Worm (Caenorhabditis elegans) whole organism, young adult: ENCODE results near the gene szy-20.
A peak's percentile ranks its signal among the peaks of the same experiment; 100 is the strongest.

Experiments
- C17E4.6 ChIP-seq: fragments of 200-800 bp; sonication (Bioruptor generic); IDR thresholded peaks from 2 replicates; pipeline ENCODE4 v1.3.6; 2022; ENCODE audit warnings: missing genetic modification reagents, missing genetic modification characterization, missing compliant biosample characterization
- F22D6.2 ChIP-seq: sonication (generic microtip); optimal IDR thresholded peaks from 2 replicates; lab custom pipeline; 2016; ENCODE audit warnings: mild to moderate bottlenecking, missing genetic modification characterization, missing compliant biosample characterization
- F49E8.2 ChIP-seq: sonication (generic microtip); optimal IDR thresholded peaks from 3 replicates; lab custom pipeline; 2017; ENCODE audit warnings: missing genetic modification characterization, mild to moderate bottlenecking, missing compliant biosample characterization, antibody characterized with exemption, moderate library complexity; ENCODE audit not compliant: insufficient read depth
- F57A8.1 ChIP-seq: fragments of 200-800 bp; sonication (Bioruptor generic); optimal IDR thresholded peaks from 2 replicates; lab custom pipeline; 2018; ENCODE audit warnings: mild to moderate bottlenecking, missing genetic modification characterization, moderate library complexity, missing compliant biosample characterization
- K11D2.4 ChIP-seq: fragments of 200-800 bp; sonication (Bioruptor generic); IDR thresholded peaks from 2 replicates; pipeline ENCODE4 v1.3.6; 2022; ENCODE audit warnings: missing genetic modification reagents, missing genetic modification characterization, missing compliant biosample characterization
- T26A5.8 ChIP-seq: sonication (generic microtip); optimal IDR thresholded peaks from 2 replicates; lab custom pipeline; 2016; ENCODE audit warnings: missing genetic modification characterization, missing compliant biosample characterization
- Y79H2A.3 ChIP-seq: fragments of 200-800 bp; sonication (Bioruptor generic); conservative IDR thresholded peaks from 2 replicates; pipeline ENCODE4 v1.3.6; 2022; ENCODE audit warnings: missing genetic modification reagents, missing genetic modification characterization, missing compliant biosample characterization
- attf-5 ChIP-seq: fragments of 200-800 bp; sonication (Bioruptor generic); optimal IDR thresholded peaks from 2 replicates; lab custom pipeline; 2018; ENCODE audit warnings: mild to moderate bottlenecking, missing genetic modification characterization, missing compliant biosample characterization
- cebp-1 ChIP-seq, 2 experiments: fragments of 200-800 bp in 1 of 2; sonication (Bioruptor generic) in 1 of 2; sonication (generic microtip) in 1 of 2; IDR thresholded peaks in 1 of 2; optimal IDR thresholded peaks in 1 of 2; 2 replicates each; pipeline versions ENCODE4 v1.3.6 to Lab custom; 2017 to 2022; ENCODE audit warnings: missing compliant biosample characterization in 2 of 2, missing genetic modification characterization in 2 of 2, mild to moderate bottlenecking in 1 of 2, missing genetic modification reagents in 1 of 2, moderate library complexity in 1 of 2
- ceh-27 ChIP-seq: fragments of 200-800 bp; sonication (Bioruptor generic); optimal IDR thresholded peaks from 2 replicates; lab custom pipeline; 2018; ENCODE audit warnings: mild to moderate bottlenecking, missing genetic modification characterization, moderate library complexity, missing compliant biosample characterization
- chd-7 ChIP-seq: sonication (generic microtip); optimal IDR thresholded peaks from 2 replicates; lab custom pipeline; 2016; ENCODE audit warnings: mild to moderate bottlenecking, missing genetic modification characterization, moderate library complexity, missing compliant biosample characterization
- dpl-1 ChIP-seq: fragments of 150-350 bp; optimal IDR thresholded peaks from 2 replicates; lab custom pipeline; 2014; ENCODE audit warnings: missing biosample characterization, missing genetic modification reagents, missing genetic modification characterization
- egl-44 ChIP-seq: fragments of 200-800 bp; sonication (Bioruptor generic); IDR thresholded peaks from 2 replicates; pipeline ENCODE4 v1.3.6; 2022; ENCODE audit warnings: missing genetic modification reagents, missing genetic modification characterization, missing compliant biosample characterization
- ets-4 ChIP-seq: fragments of 200-800 bp; sonication (Bioruptor generic); optimal IDR thresholded peaks from 2 replicates; lab custom pipeline; 2018; ENCODE audit warnings: mild to moderate bottlenecking, missing genetic modification characterization, missing compliant biosample characterization
- gei-17 ChIP-seq: fragments of 200-800 bp; sonication (Bioruptor generic); optimal IDR thresholded peaks from 2 replicates; lab custom pipeline; 2018; ENCODE audit warnings: mild to moderate bottlenecking, missing genetic modification characterization, missing compliant biosample characterization
- him-1 ChIP-seq: sonication (generic microtip); optimal IDR thresholded peaks from 2 replicates; lab custom pipeline; 2016; ENCODE audit warnings: missing genotype, missing genetic modification reagents, missing genetic modification characterization, missing compliant biosample characterization
- let-607 ChIP-seq, 2 experiments: fragments of 200-800 bp in 1 of 2; sonication (Bioruptor generic) in 1 of 2; sonication (generic microtip) in 1 of 2; optimal IDR thresholded peaks; 2 replicates each; lab custom pipeline; 2016 to 2018; ENCODE audit warnings: mild to moderate bottlenecking in 2 of 2, missing compliant biosample characterization in 2 of 2, missing genetic modification characterization in 2 of 2, moderate library complexity in 2 of 2, missing genotype in 1 of 2
- lir-1 ChIP-seq: fragments of 200-800 bp; sonication (Bioruptor generic); conservative IDR thresholded peaks from 2 replicates; pipeline ENCODE4 v1.3.6; 2022; ENCODE audit warnings: missing genetic modification reagents, missing genetic modification characterization, missing compliant biosample characterization
- mcd-1 ChIP-seq: fragments of 200-800 bp; sonication (Bioruptor generic); IDR thresholded peaks from 2 replicates; pipeline ENCODE4 v1.3.6; 2022; ENCODE audit warnings: missing genetic modification reagents, missing genetic modification characterization, missing compliant biosample characterization
- snpc-3.4 ChIP-seq: sonication (generic microtip); optimal IDR thresholded peaks from 2 replicates; lab custom pipeline; 2017; ENCODE audit warnings: missing genetic modification characterization, mild to moderate bottlenecking, missing compliant biosample characterization, antibody characterized with exemption, moderate library complexity, missing genotype, missing genetic modification reagents
- tbp1 ChIP-seq: fragments of 200-800 bp; sonication (Bioruptor generic); optimal IDR thresholded peaks from 2 replicates; lab custom pipeline; 2018; ENCODE audit warnings: mild to moderate bottlenecking, missing genetic modification characterization, missing compliant biosample characterization
- tbx-9 ChIP-seq: sonication (generic microtip); optimal IDR thresholded peaks from 2 replicates; lab custom pipeline; 2016; ENCODE audit warnings: borderline replicate concordance, missing genetic modification characterization, inconsistent platforms, missing compliant biosample characterization
- unc-62 ChIP-seq: fragments of 150-350 bp; optimal IDR thresholded peaks from 2 replicates; lab custom pipeline; 2014; ENCODE audit warnings: missing biosample characterization, missing genetic modification reagents, missing genetic modification characterization
- ztf-28 ChIP-seq: fragments of 200-800 bp; sonication (Bioruptor generic); IDR thresholded peaks from 2 replicates; pipeline ENCODE4 v1.3.6; 2022; ENCODE audit warnings: missing genetic modification reagents, missing genetic modification characterization, missing compliant biosample characterization

szy-20 gene

DNA sequence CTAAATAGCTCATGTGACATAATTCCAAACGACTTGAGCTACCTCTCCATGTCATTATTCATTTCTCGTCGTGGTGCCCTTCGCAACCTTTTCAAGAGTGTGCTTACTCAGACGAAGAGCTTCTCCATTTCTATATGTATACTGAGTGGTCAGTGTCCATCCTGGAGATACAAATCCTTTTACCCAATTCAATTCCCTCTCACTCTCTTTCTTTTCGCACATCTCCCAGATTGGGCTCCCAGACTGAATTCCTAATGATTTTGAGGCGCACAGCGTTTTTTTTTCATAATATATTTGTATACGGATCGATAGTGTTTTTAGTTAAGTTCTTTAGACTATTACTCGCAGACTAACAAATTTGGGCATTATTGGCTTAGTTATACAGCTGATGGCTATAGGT lies 48.2 kb downstream of the szy-20 start:
- TF ChIP-seq ceh-27 (GFP tag; lab: Kevin White, UChicago) (no peak), tbp1 (GFP tag; lab: Kevin White, UChicago) (no peak), Y79H2A.3 (GFP tag; lab: Robert Waterston, UW) (no peak), let-607 (tag; optimal IDR thresholded peaks at IDR 0.05; lab: Kevin White, UChicago) (no peak), T26A5.8 (tag; lab: Kevin White, UChicago) (no peak), tbx-9 (tag; lab: Kevin White, UChicago) (no peak)

DNA sequence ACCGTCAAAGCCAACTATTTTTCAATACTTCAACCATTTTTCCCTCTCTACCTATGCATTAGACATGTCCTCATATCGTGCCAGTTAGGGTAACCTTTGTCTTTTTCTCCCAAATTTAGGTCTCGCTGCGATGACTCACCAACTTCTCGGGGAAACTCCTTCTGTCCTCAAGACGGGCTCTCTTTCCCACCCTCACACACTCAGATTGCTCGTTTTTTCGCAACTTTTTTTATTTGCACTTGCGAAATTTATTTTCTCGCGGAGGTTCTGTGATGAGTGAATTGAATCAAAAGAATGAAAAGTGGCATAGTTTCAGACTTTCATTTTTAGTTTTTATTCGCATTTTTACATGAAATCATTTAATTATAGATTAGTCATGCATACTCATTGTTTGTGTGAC lies 48.8 kb downstream of the szy-20 start:
- TF ChIP-seq cebp-1 (GFP tag; IDR thresholded peaks at IDR 0.05; lab: Robert Waterston, UW) (no peak), cebp-1 (tag; optimal IDR thresholded peaks at IDR 0.05; lab: Kevin White, UChicago) (peak; percentile 75), him-1 (tag; lab: Kevin White, UChicago) (no peak)

DNA sequence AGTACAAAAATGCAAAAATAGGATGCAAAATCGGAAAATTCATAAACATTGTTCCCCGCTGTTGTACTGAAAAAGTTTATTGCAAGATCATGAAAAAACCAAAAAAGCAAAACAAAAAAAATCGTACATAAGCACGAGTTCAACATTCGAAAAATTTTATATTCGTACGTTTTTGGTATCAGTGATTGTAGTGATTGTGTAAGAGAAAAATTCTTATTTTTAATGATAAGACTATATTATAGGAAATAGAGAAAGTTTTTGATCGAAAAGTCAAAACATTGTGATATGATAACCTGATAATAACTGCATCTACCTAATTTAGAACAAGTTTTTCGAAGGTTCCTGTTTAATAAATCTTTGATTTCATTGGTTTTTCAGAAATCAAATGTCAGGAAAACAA lies 51.8 kb downstream of the szy-20 start:
- TF ChIP-seq tbx-9 (tag; lab: Kevin White, UChicago), result no peak
- TF ChIP-seq F22D6.2 (tag; lab: Kevin White, UChicago), result no peak
- no peak for TF ChIP-seq unc-62 (GFP tag; lab: Kevin White, UChicago)
- TF ChIP-seq gei-17, result no peak
- TF ChIP-seq mcd-1 (GFP tag; lab: Robert Waterston, UW), result no peak
- no peak for TF ChIP-seq C17E4.6 (GFP tag; lab: Robert Waterston, UW)
- no peak for TF ChIP-seq ztf-28 (GFP tag; lab: Robert Waterston, UW)
- TF ChIP-seq snpc-3.4, result no peak
- no peak for TF ChIP-seq ets-4
- no peak for TF ChIP-seq K11D2.4
- TF ChIP-seq egl-44, result no peak
- no peak for TF ChIP-seq attf-5 (GFP tag; lab: Kevin White, UChicago)
- TF ChIP-seq dpl-1 (GFP tag; lab: Kevin White, UChicago), result no peak
- TF ChIP-seq F49E8.2 (tag; lab: Kevin White, UChicago), result no peak
- TF ChIP-seq F57A8.1 (GFP tag; lab: Kevin White, UChicago), result no peak
- TF ChIP-seq chd-7 (tag; lab: Kevin White, UChicago), result no peak
- TF ChIP-seq lir-1 (GFP tag; lab: Robert Waterston, UW), result no peak
- TF ChIP-seq, all 124 proteins: peak for 0
